Worm (Caenorhabditis elegans): Measurements from ENCODE around the gene C16E9.1.

C16E9.1 gene

DNA sequence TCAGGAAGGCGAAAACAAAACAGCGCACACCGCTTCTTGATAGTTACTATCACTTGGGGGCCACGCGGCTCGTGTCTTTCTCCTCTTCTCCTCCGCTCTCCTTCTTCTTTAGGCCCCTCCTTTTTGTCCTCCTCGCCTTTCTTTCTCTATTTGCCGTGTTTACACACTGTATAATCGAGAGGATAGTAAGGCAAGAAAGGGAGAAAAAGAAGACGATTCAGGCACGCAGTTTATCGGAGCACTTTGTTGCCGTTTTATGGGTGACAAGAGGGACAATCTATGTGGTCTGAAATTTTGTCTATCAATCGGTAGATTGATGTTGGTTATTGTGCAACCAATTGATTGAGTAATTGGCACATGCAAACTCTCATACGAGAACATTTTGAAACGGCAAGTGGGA lies 7.9 kb upstream of the C16E9.1 start, which contains the start of gene F14B8.6:
Gene F14B8.6 (minus strand): TSS at position 292 of the 400 bp plus-strand sequence.
- no peak for TF ChIP-seq W03F9.2 (tag; optimal IDR thresholded peaks at IDR 0.05)
- TF ChIP-seq dao-5 (tag; optimal IDR thresholded peaks at IDR 0.05): no peak
- no peak for TF ChIP-seq him-1 (tag; optimal IDR thresholded peaks at IDR 0.05)

DNA sequence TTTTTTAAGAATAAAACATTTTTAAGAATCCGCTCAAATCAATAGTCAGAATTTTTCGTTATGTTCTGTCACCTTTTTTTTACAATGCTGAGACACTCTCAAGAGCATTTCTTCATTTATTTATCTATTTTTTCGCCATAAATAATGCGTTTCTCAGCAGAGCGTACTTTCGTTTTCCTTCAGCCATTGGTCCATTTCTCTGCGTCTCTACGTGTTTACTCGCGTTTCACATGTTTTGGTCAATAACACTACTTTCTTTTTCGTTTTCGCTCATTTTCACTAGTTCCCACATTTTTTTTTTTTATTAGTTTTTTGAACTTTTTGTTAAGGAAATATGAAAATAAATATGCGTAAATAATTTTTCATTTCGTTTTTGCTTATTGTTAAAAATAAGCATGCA lies 5.6 kb upstream of the C16E9.1 start:
- no peak for TF ChIP-seq him-1 (tag; optimal IDR thresholded peaks at IDR 0.05)
- peak; percentile 35 for TF ChIP-seq W03F9.2 (tag; optimal IDR thresholded peaks at IDR 0.05)

DNA sequence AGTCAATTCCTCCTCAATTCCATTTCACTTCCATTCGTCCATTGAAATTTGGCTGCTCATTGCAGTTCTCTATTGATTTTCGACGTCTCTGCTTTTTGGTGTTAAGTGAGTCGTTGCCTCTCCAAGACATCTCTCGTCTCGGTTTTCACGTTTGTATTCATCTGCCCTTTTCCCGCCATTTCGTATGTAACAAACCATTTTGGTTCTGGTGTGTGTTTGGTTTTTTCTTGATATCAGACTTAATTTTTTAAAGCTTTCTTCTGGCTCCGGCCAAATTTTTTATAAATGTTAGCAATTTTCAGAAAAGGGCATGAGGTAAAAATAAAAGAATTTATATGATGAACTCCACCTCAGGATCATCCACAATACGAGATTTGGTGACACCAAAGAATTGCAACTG lies 4.6 kb upstream of the C16E9.1 start, which contains the start of gene C16E9.2:
Gene C16E9.2 (plus strand): TSS at position 301 of the 400 bp plus-strand sequence.
- TF ChIP-seq dao-5 (tag; optimal IDR thresholded peaks at IDR 0.05): no peak
- no peak for TF ChIP-seq W03F9.2 (tag; optimal IDR thresholded peaks at IDR 0.05)
- TF ChIP-seq him-1 (tag; optimal IDR thresholded peaks at IDR 0.05): no peak

DNA sequence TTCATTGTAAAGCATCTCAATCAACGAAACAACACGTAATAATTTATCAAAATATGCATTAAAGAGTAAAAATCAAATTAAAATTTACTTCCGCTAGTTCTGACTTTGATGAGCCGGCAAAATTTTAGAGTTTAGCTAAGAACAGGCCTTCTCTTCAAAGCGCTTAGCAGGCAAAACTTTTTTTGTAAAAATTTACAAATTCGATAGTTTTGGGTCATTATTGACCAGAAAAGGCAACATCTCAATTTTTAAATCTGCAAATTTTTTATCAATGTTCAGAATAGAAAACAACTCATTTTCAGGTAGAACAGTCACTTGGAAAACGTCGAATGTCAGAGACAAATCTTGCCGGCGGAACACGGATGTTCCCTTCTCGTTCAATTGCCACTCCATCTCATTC lies 2.3 kb upstream of the C16E9.1 start:
- TF ChIP-seq W03F9.2 (tag; optimal IDR thresholded peaks at IDR 0.05): no peak
- no peak for TF ChIP-seq dao-5 (tag; optimal IDR thresholded peaks at IDR 0.05)
- no peak for TF ChIP-seq him-1 (tag; optimal IDR thresholded peaks at IDR 0.05)

DNA sequence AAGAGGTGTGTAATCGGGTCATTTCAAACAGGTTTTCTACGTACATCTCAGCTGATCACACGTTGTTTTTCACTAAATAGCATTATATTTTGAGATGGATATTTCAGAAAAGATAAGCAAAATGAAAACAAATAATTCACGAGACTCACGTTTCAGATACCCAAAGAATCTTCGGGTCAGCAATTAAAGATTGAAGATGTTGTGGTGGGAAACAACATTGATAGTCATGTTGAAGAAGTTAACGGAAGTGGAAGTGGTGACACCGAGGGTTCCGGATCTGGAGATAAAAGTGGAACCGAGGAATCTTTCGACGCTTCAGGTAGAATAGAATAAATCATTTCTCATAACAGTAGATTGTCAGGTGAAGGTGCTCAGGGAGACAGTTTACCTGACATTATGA lies 758 bp downstream of the C16E9.1 start:
- TF ChIP-seq him-1 (tag; optimal IDR thresholded peaks at IDR 0.05): no peak

DNA sequence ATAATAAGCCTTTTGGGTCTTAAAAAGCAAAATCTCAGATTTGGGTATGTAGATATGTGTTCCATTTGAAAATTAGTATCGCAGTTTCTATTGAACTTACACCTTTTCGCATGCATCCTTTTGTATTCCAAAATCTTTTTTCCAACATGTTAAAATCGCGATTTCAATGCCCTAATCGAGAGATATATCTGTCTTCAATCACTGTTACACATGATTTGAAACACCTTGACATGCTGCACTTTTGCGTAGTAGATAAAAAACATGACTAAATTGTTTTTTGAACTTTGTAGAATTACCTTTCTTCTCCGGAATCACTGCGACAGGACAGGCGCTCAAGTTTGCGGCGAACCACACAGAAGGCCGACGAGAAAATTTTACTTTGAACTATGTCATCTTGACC lies 1.7 kb downstream of the C16E9.1 start:
- TF ChIP-seq dao-5 (tag; optimal IDR thresholded peaks at IDR 0.05) (no peak), him-1 (tag; optimal IDR thresholded peaks at IDR 0.05) (no peak), W03F9.2 (tag; optimal IDR thresholded peaks at IDR 0.05) (no peak)

DNA sequence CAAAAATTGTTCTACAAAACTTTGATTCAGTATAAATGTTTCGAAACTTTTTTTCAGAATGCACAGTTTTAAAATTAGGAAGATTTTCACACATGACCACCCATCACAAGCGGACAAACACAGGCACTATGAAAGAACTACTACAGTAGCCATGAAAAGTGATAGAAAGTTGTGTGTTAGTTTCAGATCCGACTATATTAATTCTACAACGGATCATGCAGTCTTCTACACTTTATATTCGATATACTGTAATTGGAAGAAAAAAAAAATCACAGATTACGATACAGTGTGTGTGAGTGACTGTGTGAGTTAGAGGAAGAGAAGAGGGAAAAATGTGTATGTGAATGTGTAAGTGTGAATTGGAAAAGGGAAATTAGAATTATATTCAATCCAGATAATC lies 6.8 kb downstream of the C16E9.1 start:
- no peak for TF ChIP-seq dao-5 (tag; optimal IDR thresholded peaks at IDR 0.05)

DNA sequence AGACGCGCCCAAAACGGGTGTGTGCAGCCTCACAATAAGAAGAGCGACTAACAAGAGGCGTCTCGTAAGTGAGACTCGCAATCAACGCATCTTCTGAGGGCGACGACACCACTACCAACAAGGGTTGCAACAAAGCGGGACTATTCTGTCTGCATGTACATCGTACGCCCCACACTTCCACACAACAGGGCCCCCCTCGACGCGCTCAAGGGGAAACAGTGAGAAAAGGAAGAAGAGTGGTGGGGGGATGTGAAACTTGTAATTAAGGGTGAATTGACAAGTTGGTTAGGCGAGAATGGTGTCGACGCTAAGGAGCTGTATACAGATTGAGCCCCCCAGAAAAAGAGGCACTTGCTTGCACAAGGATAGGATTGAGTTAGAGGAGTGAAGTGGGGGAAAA lies 13.3 kb downstream of the C16E9.1 start:
- TF ChIP-seq dao-5 (tag; optimal IDR thresholded peaks at IDR 0.05) (no peak), him-1 (tag; optimal IDR thresholded peaks at IDR 0.05) (no peak), W03F9.2 (tag; optimal IDR thresholded peaks at IDR 0.05) (no peak)

DNA sequence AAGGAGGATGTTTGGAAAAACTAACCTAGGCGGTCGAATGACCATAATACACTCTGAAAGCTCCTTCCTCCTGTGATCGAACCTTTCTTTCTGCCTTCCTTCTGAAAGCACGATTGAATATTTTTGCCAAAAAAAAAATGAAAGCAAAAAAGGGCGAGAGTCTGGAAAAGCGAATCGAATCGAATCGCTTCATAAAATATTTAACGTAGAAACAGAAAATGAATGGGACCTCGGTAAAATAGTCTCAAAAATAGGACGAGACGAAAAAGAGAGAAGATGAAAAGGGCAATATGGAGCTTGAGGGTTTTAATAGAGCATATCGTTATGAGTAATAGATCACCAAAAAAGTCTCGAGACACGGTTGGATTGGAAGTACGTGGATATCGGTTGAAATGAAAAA lies 16.3 kb downstream of the C16E9.1 start, which contains the start of gene inx-1:
Gene inx-1 (minus strand): TSS at position 101 of the 400 bp plus-strand sequence.
- no peak for TF ChIP-seq dao-5 (tag; optimal IDR thresholded peaks at IDR 0.05)
- no peak for TF ChIP-seq him-1 (tag; optimal IDR thresholded peaks at IDR 0.05)
- TF ChIP-seq W03F9.2 (tag; optimal IDR thresholded peaks at IDR 0.05): no peak

DNA sequence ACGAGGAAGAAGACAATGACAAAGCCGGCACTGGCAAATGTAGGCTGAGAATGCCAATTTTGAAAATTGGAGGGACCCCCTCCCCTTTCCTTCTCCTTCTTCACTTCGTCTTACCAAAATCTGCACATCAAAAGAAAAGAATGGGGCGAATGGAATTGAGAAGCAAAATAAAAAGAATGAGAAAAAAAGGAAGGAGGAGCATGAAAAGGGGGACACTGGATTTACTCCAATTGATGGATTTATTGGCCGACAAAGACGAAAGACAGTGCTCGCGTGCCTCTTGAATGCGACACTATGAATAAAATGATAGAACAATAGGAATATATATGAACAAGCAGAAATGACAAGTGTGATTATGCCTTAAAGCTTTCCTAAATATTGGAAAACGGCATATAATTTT lies 18.9 kb downstream of the C16E9.1 start:
- no peak for TF ChIP-seq dao-5 (tag; optimal IDR thresholded peaks at IDR 0.05)
- TF ChIP-seq him-1 (tag; optimal IDR thresholded peaks at IDR 0.05): no peak
- TF ChIP-seq W03F9.2 (tag; optimal IDR thresholded peaks at IDR 0.05): no peak

DNA sequence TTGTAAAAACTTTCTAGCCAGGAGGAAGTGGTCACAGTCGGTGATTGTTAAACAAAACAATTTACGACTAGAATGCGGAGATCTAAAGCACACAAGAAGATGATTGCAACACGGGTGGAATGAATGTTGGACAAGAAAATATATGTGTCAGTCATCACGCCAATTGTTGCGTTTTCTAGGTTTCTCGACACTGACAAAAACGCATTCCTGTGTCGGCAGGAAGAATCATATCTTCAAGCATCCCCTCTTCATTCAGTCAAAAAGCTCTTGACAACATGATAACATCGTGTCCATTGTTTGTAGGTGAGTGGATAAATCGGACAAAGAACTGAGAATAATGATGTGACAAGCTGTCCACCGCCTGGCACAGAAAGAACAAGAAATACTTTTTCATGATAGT lies 19.5 kb downstream of the C16E9.1 start:
- TF ChIP-seq him-1 (tag; optimal IDR thresholded peaks at IDR 0.05): no peak
- TF ChIP-seq dao-5 (tag; optimal IDR thresholded peaks at IDR 0.05): no peak
- TF ChIP-seq W03F9.2 (tag; optimal IDR thresholded peaks at IDR 0.05): no peak

DNA sequence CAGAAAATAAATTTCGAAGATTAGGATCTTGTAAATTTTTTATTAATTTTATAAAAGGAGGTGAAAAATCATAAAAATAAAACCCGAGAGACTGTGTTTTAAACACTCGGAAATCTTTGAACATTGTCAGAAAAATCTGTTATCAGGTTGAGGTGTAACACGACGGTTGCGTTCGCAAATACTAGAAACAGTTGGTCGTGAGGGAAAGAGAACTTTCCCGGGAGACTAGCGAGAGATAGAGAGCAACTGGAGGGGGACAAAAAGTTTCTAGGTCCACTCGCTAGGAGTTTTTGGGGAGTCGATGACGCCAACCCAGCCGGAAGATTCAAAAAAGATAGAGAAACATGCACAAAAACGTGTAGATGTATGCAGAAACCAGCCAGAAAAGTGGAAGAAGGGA lies 22.3 kb downstream of the C16E9.1 start:
- no peak for TF ChIP-seq him-1 (tag; optimal IDR thresholded peaks at IDR 0.05)
- no peak for TF ChIP-seq W03F9.2 (tag; optimal IDR thresholded peaks at IDR 0.05)
- no peak for TF ChIP-seq dao-5 (tag; optimal IDR thresholded peaks at IDR 0.05)

DNA sequence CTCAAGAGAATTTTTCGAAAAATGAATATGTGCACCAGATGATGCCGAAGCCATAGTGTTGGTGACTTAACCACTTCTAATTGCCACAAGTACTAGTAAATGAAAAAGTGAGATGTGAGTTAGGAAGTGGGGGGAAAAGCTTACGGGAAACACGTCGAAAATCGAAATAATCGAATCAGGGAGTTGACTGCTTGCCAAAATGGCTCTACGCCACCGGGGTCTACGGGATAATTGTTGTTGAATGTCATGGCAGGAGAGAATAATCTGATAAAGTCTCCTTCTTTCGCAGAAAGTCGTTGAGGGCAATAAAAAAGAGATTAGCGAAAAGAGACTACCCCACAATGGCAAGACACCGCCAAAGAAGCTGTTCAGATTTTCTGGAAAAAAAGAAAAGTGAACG lies 23.8 kb downstream of the C16E9.1 start:
- TF ChIP-seq him-1 (tag; optimal IDR thresholded peaks at IDR 0.05): no peak
- no peak for TF ChIP-seq W03F9.2 (tag; optimal IDR thresholded peaks at IDR 0.05)
- TF ChIP-seq dao-5 (tag; optimal IDR thresholded peaks at IDR 0.05): no peak

DNA sequence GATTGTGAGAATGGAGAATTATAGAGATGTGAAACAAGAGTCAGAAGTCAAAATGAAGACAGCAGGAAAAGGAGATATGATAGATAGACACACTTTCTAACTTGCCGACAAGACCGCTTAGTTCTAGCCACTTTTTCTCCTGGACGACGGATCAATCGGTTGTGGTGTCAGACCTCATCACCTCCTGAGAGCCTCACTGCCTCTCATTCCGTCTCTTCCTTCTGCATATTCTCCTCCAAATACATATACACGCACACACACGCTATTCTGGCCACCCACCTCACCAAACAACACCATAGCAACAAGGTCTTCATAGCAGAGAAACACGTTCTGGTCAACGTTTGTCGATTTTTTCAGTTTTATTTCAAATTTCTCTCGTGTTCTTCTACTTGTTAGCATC lies 27.0 kb downstream of the C16E9.1 start, which contains the start of gene F01E11.3:
Gene F01E11.3 (plus strand): TSS at position 301 of the 400 bp plus-strand sequence.
- no peak for TF ChIP-seq W03F9.2 (tag; optimal IDR thresholded peaks at IDR 0.05)
- no peak for TF ChIP-seq dao-5 (tag; optimal IDR thresholded peaks at IDR 0.05)
- TF ChIP-seq him-1 (tag; optimal IDR thresholded peaks at IDR 0.05): no peak

DNA sequence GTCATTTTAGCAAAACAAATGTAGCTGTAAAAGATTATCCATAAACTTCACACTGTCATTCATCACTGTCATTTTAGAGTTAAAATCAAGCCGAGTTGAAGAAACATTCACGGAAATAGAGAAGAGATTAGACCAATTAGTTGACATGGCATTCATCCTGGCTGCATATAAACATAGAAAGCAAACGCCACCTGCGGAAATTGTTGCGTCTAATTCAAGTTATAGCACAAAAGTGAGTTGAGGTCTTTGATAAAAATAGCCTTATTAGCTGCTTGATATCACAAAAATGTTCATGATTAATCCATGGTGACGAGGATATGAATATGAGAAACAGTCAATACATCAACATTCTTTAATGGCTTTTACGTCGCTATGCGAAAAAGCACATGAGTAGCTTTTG lies 28.5 kb downstream of the C16E9.1 start:
- no peak for TF ChIP-seq W03F9.2 (tag; optimal IDR thresholded peaks at IDR 0.05)
- no peak for TF ChIP-seq him-1 (tag; optimal IDR thresholded peaks at IDR 0.05)
- TF ChIP-seq dao-5 (tag; optimal IDR thresholded peaks at IDR 0.05): no peak

DNA sequence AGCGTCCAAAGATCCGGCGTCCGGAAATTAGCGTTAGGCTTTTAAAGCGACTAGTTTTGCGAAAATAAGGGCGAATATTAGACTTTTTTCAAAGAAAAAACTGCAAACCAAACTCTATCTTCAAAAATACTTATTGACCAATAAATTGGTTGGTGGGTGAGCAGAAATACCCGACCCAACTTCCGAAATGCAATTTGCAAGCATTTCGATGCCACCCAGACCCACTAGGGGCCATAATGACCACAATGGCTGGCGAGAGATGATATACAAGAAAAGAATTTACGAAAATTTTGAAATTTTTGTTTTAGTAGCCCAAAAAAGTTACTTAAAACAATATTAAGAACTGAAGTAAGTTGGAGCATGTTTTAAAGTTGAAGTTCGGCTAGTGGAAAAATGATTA lies 30.1 kb downstream of the C16E9.1 start:
- no peak for TF ChIP-seq W03F9.2 (tag; optimal IDR thresholded peaks at IDR 0.05)
- TF ChIP-seq dao-5 (tag; optimal IDR thresholded peaks at IDR 0.05): no peak
- TF ChIP-seq him-1 (tag; optimal IDR thresholded peaks at IDR 0.05): no peak
